Fruit fly (Drosophila melanogaster) whole organism, adult: Measurements from ENCODE around the gene AstA.

ENCODE experiments used
- kay ChIP-seq: fragments of 200-800 bp; sonication (Bioruptor generic); peaks from one replicate; lab custom pipeline; 2016; ENCODE audit warnings: missing biosample characterization, missing genetic modification characterization, borderline replicate concordance
- ovo ChIP-seq: fragments of 200-800 bp; sonication (Bioruptor generic); optimal IDR thresholded peaks from 2 replicates; lab custom pipeline; 2016; ENCODE audit warnings: missing biosample characterization, missing genetic modification characterization

DNA sequence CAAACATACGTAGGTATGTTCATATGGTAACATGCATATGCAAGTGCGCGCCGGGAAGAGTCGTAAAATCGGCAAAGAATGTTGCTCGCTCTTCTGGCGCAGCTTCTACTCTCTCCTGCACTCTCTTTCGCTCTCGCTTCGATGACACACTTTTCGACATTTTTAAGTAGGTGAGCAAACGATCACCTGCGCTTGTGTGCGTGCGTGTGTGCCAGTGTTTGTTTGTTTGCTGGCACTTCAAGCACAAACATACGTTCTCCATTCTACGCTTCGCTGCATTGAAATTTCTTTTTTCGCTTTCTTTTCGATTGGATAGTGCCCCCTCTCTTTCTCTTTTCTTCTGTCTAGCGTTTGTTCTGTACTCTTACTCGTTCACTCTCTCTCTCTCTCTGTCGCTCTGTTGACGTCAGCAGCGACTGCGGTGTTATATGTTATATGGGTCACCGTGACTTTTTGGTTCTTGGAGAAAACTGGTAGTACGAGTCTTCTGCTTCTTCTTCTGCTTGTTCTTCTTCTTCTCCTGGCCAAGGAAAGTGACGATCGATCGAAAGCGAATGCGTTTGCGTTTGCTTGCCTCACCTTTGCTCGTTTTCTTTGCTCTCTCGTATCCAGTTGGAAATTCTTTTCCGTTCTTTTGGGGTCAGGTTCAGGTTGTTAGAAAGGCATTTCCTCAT, 2.9 kb upstream of the AstA start:
- TF ChIP-seq ovo (GFP tag; lab: Kevin White, UChicago) (no peak), kay (GFP tag; lab: Kevin White, UChicago) (no peak)
